Worm (Caenorhabditis elegans) whole organism, L4/young adult: ENCODE results near the gene acl-7.

Source experiments
- W03F9.2 ChIP-seq: fragments of 150-350 bp; optimal IDR thresholded peaks from 2 replicates; lab custom pipeline; 2014; ENCODE audit warnings: missing biosample characterization, missing genetic modification characterization
- dao-5 ChIP-seq: sonication (generic microtip); optimal IDR thresholded peaks from 2 replicates; lab custom pipeline; 2016; ENCODE audit warnings: missing genotype, missing genetic modification characterization, moderate library complexity, missing compliant biosample characterization

ce11 chrII:12813253-12813652 lies 3.0 kb downstream of the acl-7 start:
- TF ChIP-seq W03F9.2 (tag; lab: Kevin White, UChicago) (no peak), dao-5 (no peak)
